Worm (Caenorhabditis elegans) whole organism, L2 larva: Measurements from ENCODE around the gene pix-1.
A peak's percentile ranks its signal among the peaks of the same experiment; 100 is the strongest.

Experiments used
- R02D3.7 ChIP-seq: fragments of 150-350 bp; optimal IDR thresholded peaks from 2 replicates; lab custom pipeline; 2014; ENCODE audit warnings: missing biosample characterization, missing genetic modification characterization
- Y55F3AM.14 ChIP-seq: fragments of 200-800 bp; sonication (Bioruptor generic); optimal IDR thresholded peaks from 2 replicates; lab custom pipeline; 2018; ENCODE audit warnings: mild to moderate bottlenecking, missing genetic modification characterization, missing compliant biosample characterization
- alr-1 ChIP-seq: fragments of 150-350 bp; optimal IDR thresholded peaks from 2 replicates; lab custom pipeline; 2014; ENCODE audit warnings: missing biosample characterization, missing genetic modification characterization
- ama-1 ChIP-seq: fragments of 150-350 bp; optimal IDR thresholded peaks from 2 replicates; lab custom pipeline; 2018; ENCODE audit warnings: inconsistent platforms
- ceh-16 ChIP-seq: fragments of 150-350 bp; optimal IDR thresholded peaks from 2 replicates; lab custom pipeline; 2014; ENCODE audit warnings: missing biosample characterization, missing genetic modification characterization
- ceh-82 ChIP-seq: fragments of 150-350 bp; optimal IDR thresholded peaks from 2 replicates; lab custom pipeline; 2014; ENCODE audit warnings: missing biosample characterization, missing genetic modification characterization
- crh-2 ChIP-seq: sonication (generic microtip); optimal IDR thresholded peaks from 2 replicates; lab custom pipeline; 2017; ENCODE audit warnings: missing biosample characterization, missing genetic modification characterization
- dmd-4 ChIP-seq: sonication (generic microtip); optimal IDR thresholded peaks from 2 replicates; lab custom pipeline; 2017; ENCODE audit warnings: missing biosample characterization, missing genetic modification characterization
- elt-1 ChIP-seq: fragments of 150-350 bp; optimal IDR thresholded peaks from 2 replicates; lab custom pipeline; 2014; ENCODE audit warnings: missing biosample characterization, missing genetic modification characterization
- fos-1 ChIP-seq: fragments of 150-350 bp; optimal IDR thresholded peaks from 2 replicates; lab custom pipeline; 2014; ENCODE audit warnings: missing biosample characterization, missing genetic modification characterization
- gmeb-1 ChIP-seq: fragments of 150-350 bp; optimal IDR thresholded peaks from 2 replicates; lab custom pipeline; 2014; ENCODE audit warnings: missing biosample characterization, missing genetic modification characterization
- lin-11 ChIP-seq: fragments of 150-350 bp; sonication (generic microtip); optimal IDR thresholded peaks from 2 replicates; lab custom pipeline; 2014; ENCODE audit warnings: missing biosample characterization, missing genetic modification characterization, inconsistent platforms, mixed read lengths
- lin-13 ChIP-seq: fragments of 150-350 bp; optimal IDR thresholded peaks from 2 replicates; lab custom pipeline; 2014; ENCODE audit warnings: missing biosample characterization, missing genetic modification reagents, missing genetic modification characterization
- lin-39 ChIP-seq: fragments of 150-350 bp; optimal IDR thresholded peaks from 2 replicates; lab custom pipeline; 2014; ENCODE audit warnings: missing biosample characterization, missing genetic modification reagents, missing genetic modification characterization
- lsy-2 ChIP-seq, 2 experiments: fragments of 150-350 bp in 1 of 2; sonication (generic microtip) in 1 of 2; optimal IDR thresholded peaks; 2 replicates each; lab custom pipeline; 2014 to 2017; ENCODE audit warnings: missing biosample characterization in 2 of 2, missing genetic modification characterization in 2 of 2
- mab-5 ChIP-seq: fragments of 150-350 bp; optimal IDR thresholded peaks from 2 replicates; lab custom pipeline; 2014; ENCODE audit warnings: missing biosample characterization, missing genetic modification characterization
- mbf-1 ChIP-seq: sonication (generic microtip); optimal IDR thresholded peaks from 2 replicates; lab custom pipeline; 2017; ENCODE audit warnings: missing biosample characterization, missing genetic modification characterization
- nhr-10 ChIP-seq: sonication (generic microtip); optimal IDR thresholded peaks from 2 replicates; lab custom pipeline; 2017; ENCODE audit warnings: missing biosample characterization, missing genetic modification characterization
- nhr-11 ChIP-seq: fragments of 150-350 bp; optimal IDR thresholded peaks from 2 replicates; lab custom pipeline; 2014; ENCODE audit warnings: missing biosample characterization, missing genetic modification characterization
- nhr-12 ChIP-seq: fragments of 150-350 bp; optimal IDR thresholded peaks from 2 replicates; lab custom pipeline; 2014; ENCODE audit warnings: missing biosample characterization, missing genetic modification characterization
- nhr-129 ChIP-seq: fragments of 150-350 bp; optimal IDR thresholded peaks from 2 replicates; lab custom pipeline; 2014; ENCODE audit warnings: missing biosample characterization, missing genetic modification characterization
- nhr-21 ChIP-seq: fragments of 150-350 bp; optimal IDR thresholded peaks from 2 replicates; lab custom pipeline; 2014; ENCODE audit warnings: missing biosample characterization, missing genetic modification characterization
- nhr-23 ChIP-seq: fragments of 150-350 bp; optimal IDR thresholded peaks from 2 replicates; lab custom pipeline; 2014; ENCODE audit warnings: missing biosample characterization, missing genetic modification reagents, missing genetic modification characterization
- nhr-237 ChIP-seq: fragments of 150-350 bp; optimal IDR thresholded peaks from 2 replicates; lab custom pipeline; 2014; ENCODE audit warnings: missing biosample characterization, missing genetic modification characterization
- nhr-77 ChIP-seq: fragments of 150-350 bp; optimal IDR thresholded peaks from 2 replicates; lab custom pipeline; 2014; ENCODE audit warnings: missing biosample characterization, missing genetic modification characterization
- peb-1 ChIP-seq: fragments of 150-350 bp; optimal IDR thresholded peaks from 2 replicates; lab custom pipeline; 2014; ENCODE audit warnings: missing biosample characterization, missing genetic modification characterization
- sem-4 ChIP-seq: fragments of 150-350 bp; optimal IDR thresholded peaks from 2 replicates; lab custom pipeline; 2014; ENCODE audit warnings: missing biosample characterization, missing genetic modification reagents, missing genetic modification characterization
- skn-1 ChIP-seq: sonication (generic microtip); optimal IDR thresholded peaks from 2 replicates; lab custom pipeline; 2017; ENCODE audit warnings: missing biosample characterization, missing genetic modification characterization
- sma-3 ChIP-seq: sonication (generic microtip); optimal IDR thresholded peaks from 2 replicates; lab custom pipeline; 2016; ENCODE audit warnings: missing genetic modification reagents, missing genetic modification characterization, missing compliant biosample characterization
- sma-9 ChIP-seq, 2 experiments: fragments of 150-350 bp in 1 of 2; sonication (generic microtip) in 1 of 2; optimal IDR thresholded peaks; 2 replicates each; lab custom pipeline; 2014 to 2016; ENCODE audit warnings: missing genetic modification characterization in 2 of 2, mild to moderate bottlenecking in 1 of 2, missing biosample characterization in 1 of 2, missing compliant biosample characterization in 1 of 2, missing genetic modification reagents in 1 of 2, moderate library complexity in 1 of 2
- unc-39 ChIP-seq: fragments of 150-350 bp; optimal IDR thresholded peaks from 2 replicates; lab custom pipeline; 2014; ENCODE audit warnings: missing biosample characterization, missing genetic modification characterization
- unc-55 ChIP-seq: fragments of 150-350 bp; sonication (generic microtip); optimal IDR thresholded peaks from 3 replicates; lab custom pipeline; 2014; ENCODE audit warnings: missing biosample characterization, missing genetic modification reagents, missing genetic modification characterization
- unc-62 ChIP-seq: fragments of 150-350 bp; optimal IDR thresholded peaks from 2 replicates; lab custom pipeline; 2014; ENCODE audit warnings: missing biosample characterization, missing genetic modification reagents, missing genetic modification characterization
- zag-1 ChIP-seq: fragments of 150-350 bp; optimal IDR thresholded peaks from 2 replicates; lab custom pipeline; 2014; ENCODE audit warnings: missing biosample characterization, missing genetic modification characterization
- ztf-1 ChIP-seq: fragments of 200-800 bp; sonication (Bioruptor generic); conservative IDR thresholded peaks from 2 replicates; pipeline ENCODE4 v1.3.6; 2022; ENCODE audit warnings: missing genetic modification characterization, missing compliant biosample characterization
- ztf-11 ChIP-seq: sonication (generic microtip); optimal IDR thresholded peaks from 2 replicates; lab custom pipeline; 2017; ENCODE audit warnings: missing biosample characterization, missing genetic modification characterization
- ztf-4 ChIP-seq: fragments of 150-350 bp; optimal IDR thresholded peaks from 2 replicates; lab custom pipeline; 2014; ENCODE audit warnings: missing biosample characterization, missing genetic modification characterization

Gene pix-1

ce11 chrX:13768562-13768961 is 41.5 kb downstream of the pix-1 start (continued):
- TF ChIP-seq nhr-11 (no peak), mab-5 (tag; lab: Kevin White, UChicago) (no peak), lin-11 (tag; lab: Kevin White, UChicago) (peak; percentile 29), nhr-21 (tag; lab: Kevin White, UChicago) (peak; percentile 50), nhr-23 (tag; lab: Kevin White, UChicago) (no peak), nhr-129 (tag; lab: Kevin White, UChicago) (peak; percentile 35), ztf-11 (no peak), lin-39 (tag; lab: Kevin White, UChicago) (no peak), ztf-1 (GFP tag; lab: Robert Waterston, UW) (no peak), sma-9 (GFP tag; optimal IDR thresholded peaks at IDR 0.05; lab: Kevin White, UChicago) (peak; percentile 80), sma-9 (tag; optimal IDR thresholded peaks at IDR 0.05; lab: Kevin White, UChicago) (no peak), mbf-1 (tag; lab: Kevin White, UChicago) (no peak), Y55F3AM.14 (peak; percentile 37), peb-1 (tag; lab: Kevin White, UChicago) (no peak), elt-1 (tag; lab: Kevin White, UChicago) (no peak), nhr-10 (tag; lab: Kevin White, UChicago) (no peak), unc-62 (GFP tag; lab: Kevin White, UChicago) (no peak), lsy-2 (tag; optimal IDR thresholded peaks at IDR 0.05; lab: Kevin White, UChicago) (peak; percentile 17 to 72), gmeb-1 (tag; lab: Kevin White, UChicago) (no peak)
- TF ChIP-seq, all 48 proteins: peak for 18

- no peak for TF ChIP-seq ztf-1 (GFP tag; lab: Robert Waterston, UW)
- no peak for TF ChIP-seq peb-1 (tag; lab: Kevin White, UChicago)
- TF ChIP-seq alr-1 (tag; lab: Kevin White, UChicago), result no peak
- peak; percentile 34 for TF ChIP-seq unc-55 (GFP tag; lab: Kevin White, UChicago)
- TF ChIP-seq nhr-237 (tag; lab: Kevin White, UChicago), result no peak
- TF ChIP-seq ceh-16 (tag; lab: Kevin White, UChicago), result no peak
- no peak for TF ChIP-seq R02D3.7 (tag; lab: Kevin White, UChicago)
- TF ChIP-seq ama-1, result peak; percentile 16
- no peak for TF ChIP-seq dmd-4
- no peak for TF ChIP-seq fos-1
- TF ChIP-seq nhr-77 (tag; lab: Kevin White, UChicago), result no peak
- no peak for TF ChIP-seq sma-9 (GFP tag; optimal IDR thresholded peaks at IDR 0.05; lab: Kevin White, UChicago)
- TF ChIP-seq sma-9 (tag; optimal IDR thresholded peaks at IDR 0.05; lab: Kevin White, UChicago), result no peak
These were observed 43.5 kb downstream of the pix-1 start, which contains the start of gene nkb-3 for ce11 chrX:13770508-13770978. nkb-3 (minus strand) TSS chrX:13770558.

ce11 chrX:13772734-13773133 is 45.6 kb downstream of the pix-1 start:
- no peak for TF ChIP-seq R02D3.7 (tag; lab: Kevin White, UChicago)
- TF ChIP-seq nhr-129 (tag; lab: Kevin White, UChicago), result no peak
- peak; percentile 41 for TF ChIP-seq sma-9 (GFP tag; optimal IDR thresholded peaks at IDR 0.05; lab: Kevin White, UChicago)
- TF ChIP-seq sma-9 (tag; optimal IDR thresholded peaks at IDR 0.05; lab: Kevin White, UChicago), result no peak
- TF ChIP-seq nhr-77 (tag; lab: Kevin White, UChicago), result no peak
- peak; percentile 51 for TF ChIP-seq skn-1 (tag; lab: Kevin White, UChicago)
- no peak for TF ChIP-seq zag-1 (tag; lab: Kevin White, UChicago)
- peak; percentile 78 for TF ChIP-seq fos-1
- no peak for TF ChIP-seq dmd-4
- no peak for TF ChIP-seq lin-13 (GFP tag; lab: Kevin White, UChicago)
- no peak for TF ChIP-seq nhr-23 (tag; lab: Kevin White, UChicago)
- no peak for TF ChIP-seq nhr-11
- no peak for TF ChIP-seq sma-3 (GFP tag; lab: Kevin White, UChicago)
- no peak for TF ChIP-seq mab-5 (tag; lab: Kevin White, UChicago)
- no peak for TF ChIP-seq ceh-16 (tag; lab: Kevin White, UChicago)
- TF ChIP-seq crh-2 (tag; lab: Kevin White, UChicago), result peak; percentile 48
- TF ChIP-seq ztf-4, result no peak
- no peak for TF ChIP-seq sem-4 (tag; lab: Kevin White, UChicago)
- no peak for TF ChIP-seq nhr-12 (tag; lab: Kevin White, UChicago)
- no peak for TF ChIP-seq lin-11 (tag; lab: Kevin White, UChicago)
- TF ChIP-seq unc-39, result no peak
- TF ChIP-seq unc-55 (GFP tag; lab: Kevin White, UChicago), result no peak
- no peak for TF ChIP-seq ceh-82 (tag; lab: Kevin White, UChicago)
